Fruit fly (Drosophila melanogaster) whole organism, adult: ENCODE results near the gene CG31862.

Source experiments
- CG11617 ChIP-seq: fragments of 200-800 bp; sonication (Bioruptor generic); optimal IDR thresholded peaks from 2 replicates; lab custom pipeline; 2017; ENCODE audit warnings: mild to moderate bottlenecking, missing biosample characterization, missing genetic modification reagents, missing genetic modification characterization
- CG1620 ChIP-seq: fragments of 200-800 bp; sonication (Bioruptor generic); optimal IDR thresholded peaks from 2 replicates; lab custom pipeline; 2016; ENCODE audit warnings: missing biosample characterization, missing genetic modification characterization
- CG7045 ChIP-seq: fragments of 200-800 bp; sonication (Bioruptor generic); optimal IDR thresholded peaks from 2 replicates; lab custom pipeline; 2017; ENCODE audit warnings: missing biosample characterization, mild to moderate bottlenecking, missing genetic modification characterization
- tj ChIP-seq: fragments of 200-800 bp; sonication (Bioruptor generic); optimal IDR thresholded peaks from 3 replicates; lab custom pipeline; 2017; ENCODE audit warnings: missing biosample characterization, mild to moderate bottlenecking, missing genetic modification characterization, moderate library complexity

DNA sequence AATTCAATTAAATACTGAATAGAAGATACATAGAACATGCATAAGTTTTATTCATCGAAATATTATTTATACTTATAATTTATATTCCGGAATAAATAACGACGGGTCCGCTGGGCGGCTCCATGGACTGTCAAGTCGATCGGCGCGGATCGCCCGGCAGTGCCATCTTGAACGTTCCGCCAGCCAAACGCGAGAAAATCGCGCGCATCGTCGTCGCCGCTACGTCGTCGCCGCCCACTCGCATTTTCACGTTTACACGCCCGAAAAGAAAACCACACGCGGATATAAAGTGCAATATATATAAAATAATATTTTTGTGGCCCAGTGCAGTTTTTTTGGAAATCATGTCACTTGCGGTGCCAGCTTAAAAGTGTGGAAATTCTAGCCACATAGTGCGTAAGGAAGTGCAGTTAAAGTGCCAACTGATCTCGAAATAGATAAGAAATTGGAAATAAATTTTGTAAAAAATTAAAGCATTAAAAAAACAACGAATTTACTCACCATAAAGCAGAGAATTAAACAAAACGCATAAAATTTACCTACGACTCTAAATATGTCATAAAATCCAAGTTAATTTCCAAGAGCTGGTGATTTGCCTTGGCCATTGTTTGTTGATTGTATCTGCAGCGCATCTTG lies 5.1 kb downstream of the CG31862 start, which contains the start of the genes bru2 and CG43813:
- TF ChIP-seq tj (GFP tag; lab: Kevin White, UChicago) (no peak), CG7045 (GFP tag; lab: Kevin White, UChicago) (no peak), CG11617 (no peak), CG1620 (GFP tag; lab: Kevin White, UChicago) (no peak)
